Fruit fly (Drosophila melanogaster) whole organism, adult: Measurements from ENCODE around the gene CG11593.

Source experiments
- CG33017 ChIP-seq: fragments of 200-800 bp; sonication (Bioruptor generic); optimal IDR thresholded peaks from 2 replicates; lab custom pipeline; 2018; ENCODE audit warnings: missing biosample characterization, mild to moderate bottlenecking, missing genetic modification characterization, moderate library complexity
- Clk ChIP-seq: fragments of 200-800 bp; sonication (Bioruptor generic); optimal IDR thresholded peaks from 2 replicates; lab custom pipeline; 2017; ENCODE audit warnings: missing biosample characterization, missing genetic modification characterization
- Crg-1 ChIP-seq: fragments of 200-800 bp; sonication (Bioruptor generic); optimal IDR thresholded peaks from 2 replicates; lab custom pipeline; 2016; ENCODE audit warnings: missing biosample characterization, missing genetic modification characterization
- ovo ChIP-seq: fragments of 200-800 bp; sonication (Bioruptor generic); optimal IDR thresholded peaks from 2 replicates; lab custom pipeline; 2016; ENCODE audit warnings: missing biosample characterization, missing genetic modification characterization

DNA sequence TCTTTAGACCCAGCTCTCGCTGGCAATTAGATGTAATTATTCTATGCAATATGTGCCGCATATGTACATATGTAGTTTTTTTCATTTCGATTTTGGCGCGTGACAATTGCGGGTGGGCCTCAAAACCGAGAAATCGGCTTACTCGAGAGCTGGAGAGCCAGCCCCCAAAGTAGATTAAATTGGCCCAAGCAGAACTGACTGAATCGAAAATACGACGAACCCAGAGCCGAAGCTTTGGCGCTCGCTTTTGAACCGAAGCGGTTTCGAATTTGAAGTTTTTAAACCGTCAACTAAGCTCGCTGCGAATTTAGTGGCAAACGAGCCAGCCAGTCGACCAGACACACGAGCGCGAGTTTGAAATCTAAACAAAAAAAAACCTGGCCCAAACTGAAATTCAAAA, 6.0 kb upstream of the CG11593 start, which contains the start of gene CG1136:
- TF ChIP-seq Crg-1 (GFP tag; lab: Kevin White, UChicago) (no peak), Clk (GFP tag; lab: Kevin White, UChicago) (no peak), ovo (GFP tag; lab: Kevin White, UChicago) (no peak), CG33017 (tag; lab: Kevin White, UChicago) (no peak)
